Worm (Caenorhabditis elegans) whole organism, L1 larva: Measurements from ENCODE around the gene math-26.
"Not testable (repeated sequence)": the region's sequence is repeated elsewhere in the genome, so short reads cannot be mapped to it uniquely, and the experiment has no call there.

Source experiments
- C34B4.2 ChIP-seq: sonication (generic microtip); optimal IDR thresholded peaks from 2 replicates; lab custom pipeline; 2017; ENCODE audit warnings: mild to moderate bottlenecking, missing genetic modification characterization, missing compliant biosample characterization
- F16B12.6 ChIP-seq: fragments of 150-350 bp; optimal IDR thresholded peaks from 2 replicates; lab custom pipeline; 2014; ENCODE audit warnings: missing biosample characterization, missing genetic modification characterization
- ceh-63 ChIP-seq: fragments of 200-800 bp; sonication (Bioruptor generic); optimal IDR thresholded peaks from 2 replicates; lab custom pipeline; 2018; ENCODE audit warnings: mild to moderate bottlenecking, missing genetic modification characterization, missing compliant biosample characterization
- ceh-8 ChIP-seq: fragments of 200-800 bp; sonication (Bioruptor generic); optimal IDR thresholded peaks from 2 replicates; lab custom pipeline; 2018; ENCODE audit warnings: mild to moderate bottlenecking, missing genetic modification characterization, moderate library complexity, missing compliant biosample characterization
- ceh-88 ChIP-seq: fragments of 200-800 bp; sonication (Bioruptor generic); IDR thresholded peaks from 2 replicates; pipeline ENCODE4 v1.3.6; 2022; ENCODE audit warnings: missing genetic modification characterization, missing compliant biosample characterization
- ces-1 ChIP-seq: fragments of 150-350 bp; optimal IDR thresholded peaks from 2 replicates; lab custom pipeline; 2014; ENCODE audit warnings: missing biosample characterization, missing genetic modification reagents, missing genetic modification characterization
- egl-13 ChIP-seq: sonication (generic microtip); optimal IDR thresholded peaks from 2 replicates; lab custom pipeline; 2016; ENCODE audit warnings: missing genotype, missing genetic modification reagents, missing genetic modification characterization, missing compliant biosample characterization
- elt-2 ChIP-seq: sonication (generic microtip); optimal IDR thresholded peaks from 2 replicates; lab custom pipeline; 2016; ENCODE audit warnings: missing genetic modification characterization, mild to moderate bottlenecking, inconsistent platforms, missing compliant biosample characterization, missing genetic modification reagents
- elt-3 ChIP-seq, 6 experiments: fragments of 150-350 bp in 1 of 6; sonication (generic microtip); optimal IDR thresholded peaks; 2 replicates each; lab custom pipeline; 2017 to 2018; ENCODE audit warnings: missing biosample characterization in 6 of 6, missing genetic modification characterization in 6 of 6, inconsistent platforms in 1 of 6
- fkh-10 ChIP-seq: sonication (generic microtip); optimal IDR thresholded peaks from 2 replicates; lab custom pipeline; 2017; ENCODE audit warnings: missing biosample characterization, missing genetic modification reagents, missing genetic modification characterization
- fkh-4 ChIP-seq: sonication (generic microtip); optimal IDR thresholded peaks from 2 replicates; lab custom pipeline; 2016; ENCODE audit warnings: missing compliant biosample characterization, missing genetic modification characterization, borderline replicate concordance
- hpl-2 ChIP-seq: fragments of 150-350 bp; optimal IDR thresholded peaks from 2 replicates; lab custom pipeline; 2014; ENCODE audit warnings: missing biosample characterization, missing genetic modification reagents, missing genetic modification characterization
- isw-1 ChIP-seq: fragments of 200-800 bp; sonication (Bioruptor generic); IDR thresholded peaks from 2 replicates; pipeline ENCODE4 v1.3.6; 2022; ENCODE audit warnings: missing genetic modification characterization, missing compliant biosample characterization
- lin-15B ChIP-seq: fragments of 150-350 bp; sonication (generic microtip); optimal IDR thresholded peaks from 3 replicates; lab custom pipeline; 2014; ENCODE audit warnings: missing biosample characterization, missing genetic modification characterization
- lin-35 ChIP-seq, 2 experiments: fragments of 150-350 bp; optimal IDR thresholded peaks; 2 replicates each; lab custom pipeline; 2014; ENCODE audit warnings: missing biosample characterization in 2 of 2, missing genetic modification characterization in 2 of 2, missing genetic modification reagents in 2 of 2
- mab-9 ChIP-seq: fragments of 200-800 bp; sonication (Bioruptor generic); IDR thresholded peaks from 2 replicates; pipeline ENCODE4 v1.3.6; 2022; ENCODE audit warnings: missing genetic modification reagents, missing genetic modification characterization, missing compliant biosample characterization
- mef-2 ChIP-seq: fragments of 150-350 bp; optimal IDR thresholded peaks from 2 replicates; lab custom pipeline; 2014; ENCODE audit warnings: missing biosample characterization, missing genetic modification characterization
- mep-1 ChIP-seq: fragments of 150-350 bp; optimal IDR thresholded peaks from 2 replicates; lab custom pipeline; 2014; ENCODE audit warnings: missing biosample characterization, missing genetic modification characterization
- nhr-11 ChIP-seq: fragments of 150-350 bp; optimal IDR thresholded peaks from 2 replicates; lab custom pipeline; 2014; ENCODE audit warnings: missing biosample characterization, missing genetic modification characterization
- nhr-28 ChIP-seq: fragments of 150-350 bp; optimal IDR thresholded peaks from 2 replicates; lab custom pipeline; 2014; ENCODE audit warnings: missing biosample characterization, missing genetic modification characterization
- nhr-47 ChIP-seq: sonication (generic microtip); optimal IDR thresholded peaks from 2 replicates; lab custom pipeline; 2016; ENCODE audit warnings: mild to moderate bottlenecking, missing genetic modification characterization, moderate library complexity, missing compliant biosample characterization
- pag-3 ChIP-seq: sonication (generic microtip); optimal IDR thresholded peaks from 2 replicates; lab custom pipeline; 2017; ENCODE audit warnings: missing genetic modification characterization, mild to moderate bottlenecking, missing compliant biosample characterization, antibody characterized with exemption, borderline replicate concordance; ENCODE audit not compliant: insufficient read depth
- pqm-1 ChIP-seq: sonication (generic microtip); optimal IDR thresholded peaks from 3 replicates; lab custom pipeline; 2017; ENCODE audit warnings: missing biosample characterization, missing genetic modification characterization
- skn-1 ChIP-seq: fragments of 150-350 bp; optimal IDR thresholded peaks from 2 replicates; lab custom pipeline; 2014; ENCODE audit warnings: missing biosample characterization, missing genetic modification characterization
- snpc-4 ChIP-seq: fragments of 150-350 bp; optimal IDR thresholded peaks from 2 replicates; lab custom pipeline; 2014; ENCODE audit warnings: missing biosample characterization, missing genetic modification characterization
- tbx-2 ChIP-seq: sonication (generic microtip); optimal IDR thresholded peaks from 2 replicates; lab custom pipeline; 2016; ENCODE audit warnings: missing genetic modification characterization, missing compliant biosample characterization
- tlp-1 ChIP-seq: fragments of 150-350 bp; optimal IDR thresholded peaks from 2 replicates; lab custom pipeline; 2014; ENCODE audit warnings: missing biosample characterization, missing genetic modification characterization
- unc-30 ChIP-seq: sonication (generic microtip); optimal IDR thresholded peaks from 2 replicates; lab custom pipeline; 2017; ENCODE audit warnings: missing biosample characterization, missing genetic modification characterization
- unc-62 ChIP-seq: fragments of 150-350 bp; optimal IDR thresholded peaks from 2 replicates; lab custom pipeline; 2014; ENCODE audit warnings: missing biosample characterization, missing genetic modification reagents, missing genetic modification characterization
- unc-86 ChIP-seq: sonication (generic microtip); optimal IDR thresholded peaks from 2 replicates; lab custom pipeline; 2016; ENCODE audit warnings: missing genetic modification characterization, missing compliant biosample characterization
- vab-15 ChIP-seq: sonication (generic microtip); optimal IDR thresholded peaks from 2 replicates; lab custom pipeline; 2017; ENCODE audit warnings: missing genotype, mild to moderate bottlenecking, missing genetic modification characterization, missing compliant biosample characterization
- zag-1 ChIP-seq: fragments of 150-350 bp; optimal IDR thresholded peaks from 2 replicates; lab custom pipeline; 2014; ENCODE audit warnings: missing biosample characterization, missing genetic modification characterization

The math-26 gene

ce11 chrII:1771347-1771746 is at the start of gene math-26:
Gene math-26, plus strand, starts transcription at chrII:1771647.
- not testable (repeated sequence) for TF ChIP-seq nhr-28, mef-2, vab-15 (tag; lab: Kevin White, UChicago)

DNA sequence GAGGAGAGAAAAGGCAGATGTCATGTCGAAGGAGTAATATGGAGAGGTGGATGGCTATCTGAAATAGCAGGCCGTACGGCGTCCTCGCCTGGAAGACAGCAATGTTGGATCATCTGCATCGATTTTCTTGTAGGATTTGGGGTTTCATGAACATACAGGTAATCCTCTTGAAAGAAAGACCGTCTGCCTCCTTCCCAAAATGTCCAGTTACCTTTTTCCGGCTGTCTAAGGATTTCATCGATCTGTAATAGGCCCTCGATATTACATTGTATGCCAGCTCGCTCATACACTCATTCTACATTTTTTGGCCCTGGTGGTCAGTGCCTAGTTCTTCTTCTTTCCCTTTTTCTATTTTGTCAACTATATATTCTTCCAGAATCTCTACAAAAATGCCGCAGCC is 49.1 kb upstream of the math-26 start, which contains the start of the genes fbxb-5 and btb-8:
Gene fbxb-5 (minus strand): TSS at position 101 of the 400 bp plus-strand sequence.
Gene btb-8 (plus strand): TSS at position 377 of the 400 bp plus-strand sequence.
- TF ChIP-seq fkh-4: no peak
- no peak for TF ChIP-seq snpc-4 (tag; lab: Kevin White, UChicago)
- TF ChIP-seq tlp-1 (tag; lab: Kevin White, UChicago): no peak
- TF ChIP-seq tbx-2: no peak
- TF ChIP-seq skn-1 (tag; lab: Kevin White, UChicago): no peak
- TF ChIP-seq unc-30 (tag; lab: Kevin White, UChicago): no peak
- TF ChIP-seq nhr-47: no peak
- no peak for TF ChIP-seq mab-9
- TF ChIP-seq nhr-11: no peak
- no peak for TF ChIP-seq mep-1 (tag; lab: Kevin White, UChicago)
- no peak for TF ChIP-seq zag-1 (tag; lab: Kevin White, UChicago)
- TF ChIP-seq unc-62 (GFP tag; lab: Kevin White, UChicago): no peak
- no peak for TF ChIP-seq C34B4.2 (tag; lab: Kevin White, UChicago)
- no peak for TF ChIP-seq ces-1 (GFP tag; lab: Kevin White, UChicago)
- TF ChIP-seq elt-3 (tag; optimal IDR thresholded peaks at IDR 0.05; lab: Kevin White, UChicago): no peak
- TF ChIP-seq pqm-1: no peak
- no peak for TF ChIP-seq egl-13 (tag; lab: Kevin White, UChicago)
- TF ChIP-seq, all 84 proteins: peak for 0

- TF ChIP-seq isw-1 (no peak), C34B4.2 (tag; lab: Kevin White, UChicago) (no peak), fkh-10 (no peak), pag-3 (tag; lab: Kevin White, UChicago) (no peak), hpl-2 (no peak), mep-1 (tag; lab: Kevin White, UChicago) (no peak), tlp-1 (tag; lab: Kevin White, UChicago) (no peak), nhr-28 (tag; lab: Kevin White, UChicago) (no peak), zag-1 (tag; lab: Kevin White, UChicago) (no peak), lin-15B (tag; lab: Kevin White, UChicago) (no peak)
Measured at ce11 chrII:1724314-1724713, 47.1 kb upstream of the math-26 start, which contains the start of gene fbxb-11. Gene fbxb-11, plus strand, starts transcription at chrII:1724614.

DNA sequence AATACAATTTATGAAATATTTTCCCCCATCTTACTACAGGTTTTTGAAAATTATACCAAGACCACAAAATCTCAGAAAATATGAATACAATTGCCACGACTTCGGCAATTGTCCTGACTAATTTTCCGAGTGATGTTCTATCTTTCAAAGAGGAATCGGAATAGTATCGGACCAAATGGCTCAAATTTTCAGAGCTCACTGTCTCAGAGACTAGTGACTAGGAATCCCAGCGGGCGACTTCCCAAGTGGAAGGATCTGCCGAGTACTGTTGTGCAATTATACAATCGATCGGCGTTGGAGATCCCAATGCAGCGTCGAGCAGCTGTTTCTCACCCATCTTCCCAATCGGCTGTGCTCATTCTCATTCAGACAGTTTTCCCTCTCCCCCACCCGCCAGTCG is 45.7 kb upstream of the math-26 start, which contains the start of gene F45C12.17:
Gene F45C12.17 (plus strand): TSS at position 377 of the 400 bp plus-strand sequence.
- TF ChIP-seq F16B12.6 (tag; lab: Kevin White, UChicago): no peak
- TF ChIP-seq nhr-47: no peak
- TF ChIP-seq unc-86: no peak
- TF ChIP-seq nhr-11: no peak
- TF ChIP-seq ceh-88 (GFP tag; lab: Robert Waterston, UW): no peak
- no peak for TF ChIP-seq ceh-63 (GFP tag; lab: Kevin White, UChicago)
- TF ChIP-seq skn-1 (tag; lab: Kevin White, UChicago): no peak

- TF ChIP-seq elt-2 (tag; lab: Kevin White, UChicago) (peak; percentile 86), pqm-1 (peak; percentile 26), tlp-1 (tag; lab: Kevin White, UChicago) (no peak), lin-35 (GFP tag; optimal IDR thresholded peaks at IDR 0.05; lab: Kevin White, UChicago) (peak in 1 of 2 experiments; percentile 28), ces-1 (GFP tag; lab: Kevin White, UChicago) (no peak), ceh-8 (GFP tag; lab: Kevin White, UChicago) (no peak), ceh-88 (GFP tag; lab: Robert Waterston, UW) (no peak)
- TF ChIP-seq, all 84 proteins: peak for 3
Measured at ce11 chrII:1728253-1728652, 43.2 kb upstream of the math-26 start, which contains the start of gene btb-9. Gene btb-9, plus strand, starts transcription at chrII:1728506.
